Fruit fly (Drosophila melanogaster) whole organism, embryonic: Measurements from ENCODE around the gene Amun.
"Not testable (repeated sequence)": the region's sequence is repeated elsewhere in the genome, so short reads cannot be mapped to it uniquely, and the experiment has no call there.

Source experiments
- Antp ChIP-seq: fragments of 200-800 bp; sonication (Bioruptor generic); optimal IDR thresholded peaks from 3 replicates; lab custom pipeline; 2016; ENCODE audit warnings: missing biosample characterization, missing genetic modification characterization
- Blimp-1 ChIP-seq: fragments of 200-800 bp; sonication (Bioruptor generic); optimal IDR thresholded peaks from 3 replicates; lab custom pipeline; 2018; ENCODE audit warnings: missing biosample characterization, missing genetic modification characterization, mild to moderate bottlenecking, moderate library complexity, missing genetic modification reagents
- CG10366 ChIP-seq: fragments of 200-800 bp; sonication (Bioruptor generic); IDR thresholded peaks from 2 replicates; pipeline ENCODE4 v1.3.6; 2022; ENCODE audit warnings: missing biosample characterization, missing genetic modification characterization
- CG10654 ChIP-seq: fragments of 200-800 bp; sonication (Bioruptor generic); optimal IDR thresholded peaks from 2 replicates; lab custom pipeline; 2016; ENCODE audit warnings: missing biosample characterization, missing genetic modification characterization
- CG10979 ChIP-seq: fragments of 200-800 bp; sonication (Bioruptor generic); optimal IDR thresholded peaks from 2 replicates; lab custom pipeline; 2018; ENCODE audit warnings: missing biosample characterization, mild to moderate bottlenecking, missing genetic modification characterization, moderate library complexity
- CG12155 ChIP-seq: fragments of 200-800 bp; sonication (Bioruptor generic); optimal IDR thresholded peaks from 3 replicates; lab custom pipeline; 2016; ENCODE audit warnings: missing biosample characterization, missing genetic modification characterization
- CG14710 ChIP-seq: fragments of 200-800 bp; sonication (Bioruptor generic); optimal IDR thresholded peaks from 3 replicates; lab custom pipeline; 2019; ENCODE audit warnings: missing biosample characterization, mild to moderate bottlenecking, missing genetic modification characterization, moderate library complexity
- CG15514 ChIP-seq: fragments of 200-800 bp; sonication (Bioruptor generic); optimal IDR thresholded peaks from 3 replicates; lab custom pipeline; 2017; ENCODE audit warnings: missing biosample characterization, missing genetic modification characterization, mild to moderate bottlenecking, moderate library complexity, missing genetic modification reagents
- CG1603 ChIP-seq: fragments of 200-800 bp; sonication (Bioruptor generic); optimal IDR thresholded peaks from 2 replicates; lab custom pipeline; 2019; ENCODE audit warnings: missing biosample characterization, mild to moderate bottlenecking, missing genetic modification characterization, moderate library complexity
- CG33557 ChIP-seq: fragments of 200-800 bp; sonication (Bioruptor generic); optimal IDR thresholded peaks from 2 replicates; lab custom pipeline; 2019; ENCODE audit warnings: missing biosample characterization, mild to moderate bottlenecking, missing genetic modification characterization, moderate library complexity
- CG4424 ChIP-seq: fragments of 200-800 bp; sonication (Bioruptor generic); optimal IDR thresholded peaks from 3 replicates; lab custom pipeline; 2016; ENCODE audit warnings: missing biosample characterization, missing genetic modification characterization
- CG4854 ChIP-seq: fragments of 200-800 bp; sonication (Bioruptor generic); optimal IDR thresholded peaks from 2 replicates; lab custom pipeline; 2016; ENCODE audit warnings: missing biosample characterization, missing genetic modification characterization, inconsistent platforms
- CG7556 ChIP-seq: fragments of 200-800 bp; sonication (Bioruptor generic); optimal IDR thresholded peaks from 2 replicates; lab custom pipeline; 2017; ENCODE audit warnings: missing biosample characterization, mild to moderate bottlenecking, missing genetic modification characterization
- CG8388 ChIP-seq: fragments of 200-800 bp; sonication (Bioruptor generic); optimal IDR thresholded peaks from 2 replicates; lab custom pipeline; 2019; ENCODE audit warnings: missing biosample characterization, mild to moderate bottlenecking, missing genetic modification characterization, moderate library complexity
- CG8924 ChIP-seq: fragments of 200-800 bp; optimal IDR thresholded peaks from 3 replicates; lab custom pipeline; 2019; ENCODE audit warnings: missing biosample characterization, mild to moderate bottlenecking, missing genetic modification characterization, moderate library complexity
- CG9727 ChIP-seq: fragments of 200-800 bp; sonication (Bioruptor generic); optimal IDR thresholded peaks from 3 replicates; lab custom pipeline; 2017; ENCODE audit warnings: missing biosample characterization, mild to moderate bottlenecking, missing genetic modification characterization
- Dip2 ChIP-seq: fragments of 200-800 bp; sonication (Bioruptor generic); IDR thresholded peaks from 2 replicates; pipeline ENCODE4 v1.3.6; 2022; ENCODE audit warnings: missing biosample characterization, missing genetic modification characterization
- Ets65A ChIP-seq: fragments of 200-800 bp; sonication (Bioruptor generic); peaks from one replicate; lab custom pipeline; 2016; ENCODE audit warnings: missing biosample characterization, missing genetic modification characterization
- Mes4 ChIP-seq: fragments of 200-800 bp; sonication (Bioruptor generic); optimal IDR thresholded peaks from 2 replicates; lab custom pipeline; 2016; ENCODE audit warnings: missing biosample characterization, missing genetic modification characterization
- NC2α ChIP-seq: fragments of 200-800 bp; sonication (Bioruptor generic); optimal IDR thresholded peaks from 2 replicates; lab custom pipeline; 2016; ENCODE audit warnings: missing biosample characterization, missing genetic modification characterization
- NFAT ChIP-seq: fragments of 200-800 bp; sonication (Bioruptor generic); IDR thresholded peaks from 2 replicates; pipeline ENCODE4 v1.3.6; 2022; ENCODE audit warnings: missing biosample characterization, missing genetic modification characterization
- Oli ChIP-seq: fragments of 200-800 bp; sonication (Bioruptor generic); optimal IDR thresholded peaks from 2 replicates; lab custom pipeline; 2018; ENCODE audit warnings: missing biosample characterization, mild to moderate bottlenecking, missing genetic modification characterization, moderate library complexity
- Scr ChIP-seq: fragments of 200-800 bp; sonication (Bioruptor generic); IDR thresholded peaks from 2 replicates; pipeline ENCODE4 v1.3.6; 2022; ENCODE audit warnings: missing biosample characterization, missing genetic modification characterization; ENCODE audit not compliant: partially characterized antibody
- Sox102F ChIP-seq: fragments of 200-800 bp; sonication (Bioruptor generic); optimal IDR thresholded peaks from 2 replicates; lab custom pipeline; 2018; ENCODE audit warnings: missing biosample characterization, mild to moderate bottlenecking, missing genetic modification characterization, moderate library complexity
- Xrp1 ChIP-seq: fragments of 200-800 bp; sonication (Bioruptor generic); IDR thresholded peaks from 2 replicates; pipeline ENCODE4 v1.3.6; 2022; ENCODE audit warnings: missing biosample characterization, missing genetic modification characterization
- bsh ChIP-seq, 2 experiments: fragments of 200-800 bp; sonication (Bioruptor generic); optimal IDR thresholded peaks; 2 replicates each; lab custom pipeline; 2017 to 2018; ENCODE audit warnings: mild to moderate bottlenecking in 2 of 2, missing biosample characterization in 2 of 2, missing genetic modification characterization in 2 of 2, moderate library complexity in 1 of 2
- chif ChIP-seq, 2 experiments: fragments of 200-800 bp; sonication (Bioruptor generic); optimal IDR thresholded peaks; 3 replicates each; lab custom pipeline; 2016; ENCODE audit warnings: missing biosample characterization in 2 of 2, missing genetic modification characterization in 2 of 2
- lov ChIP-seq, 2 experiments: fragments of 200-800 bp in 1 of 2; fragments of >200 bp in 1 of 2; sonication (Bioruptor generic) in 1 of 2; IDR thresholded peaks in 1 of 2; optimal IDR thresholded peaks in 1 of 2; 2 replicates in 1 of 2; 3 replicates in 1 of 2; pipeline versions ENCODE4 v1.3.6 to Lab custom; 2017 to 2022; ENCODE audit warnings: missing biosample characterization in 1 of 2, missing genetic modification characterization in 1 of 2
- mam ChIP-seq: fragments of 200-800 bp; sonication (Bioruptor generic); optimal IDR thresholded peaks from 3 replicates; lab custom pipeline; 2016; ENCODE audit warnings: missing biosample characterization, missing genetic modification characterization
- nerfin-1 ChIP-seq: fragments of 200-800 bp; sonication (Bioruptor generic); optimal IDR thresholded peaks from 3 replicates; lab custom pipeline; 2019; ENCODE audit warnings: missing biosample characterization, mild to moderate bottlenecking, missing genetic modification characterization, moderate library complexity
- prd ChIP-seq, 3 experiments: fragments of >200 bp in 2 of 3; fragments of 200-800 bp in 1 of 3; sonication (Bioruptor generic) in 1 of 3; optimal IDR thresholded peaks in 2 of 3; IDR thresholded peaks in 1 of 3; 2 replicates in 2 of 3; 3 replicates in 1 of 3; pipeline versions ENCODE4 v1.3.6 to Lab custom; 2017 to 2022; ENCODE audit warnings: missing biosample characterization in 1 of 3, missing genetic modification characterization in 1 of 3
- pros ChIP-seq: fragments of 200-800 bp; sonication (Bioruptor generic); optimal IDR thresholded peaks from 3 replicates; lab custom pipeline; 2019; ENCODE audit warnings: missing biosample characterization, mild to moderate bottlenecking, missing genetic modification characterization, moderate library complexity
- pzg ChIP-seq: fragments of 200-800 bp; sonication (Bioruptor generic); optimal IDR thresholded peaks from 3 replicates; lab custom pipeline; 2018; ENCODE audit warnings: missing biosample characterization, mild to moderate bottlenecking, missing genetic modification characterization, moderate library complexity
- row ChIP-seq: fragments of 200-800 bp; sonication (Bioruptor generic); IDR thresholded peaks from 3 replicates; pipeline ENCODE4 v1.3.6; 2022; ENCODE audit warnings: missing biosample characterization, missing genetic modification characterization
- sd ChIP-seq: fragments of 200-800 bp; sonication (Bioruptor generic); optimal IDR thresholded peaks from 3 replicates; lab custom pipeline; 2018; ENCODE audit warnings: missing biosample characterization, mild to moderate bottlenecking, missing genetic modification characterization, moderate library complexity
- sens ChIP-seq: fragments of 200-800 bp; sonication (Bioruptor generic); peaks from one replicate; lab custom pipeline; 2016; ENCODE audit warnings: missing biosample characterization, missing genetic modification characterization
- shn ChIP-seq: fragments of 200-800 bp; sonication (Bioruptor generic); optimal IDR thresholded peaks from 3 replicates; lab custom pipeline; 2016; ENCODE audit warnings: missing biosample characterization, missing genetic modification characterization
- sisA ChIP-seq: fragments of 200-800 bp; sonication (Bioruptor generic); IDR thresholded peaks from 2 replicates; pipeline ENCODE4 v1.3.6; 2022; ENCODE audit warnings: missing biosample characterization, missing genetic modification characterization
- ssp ChIP-seq: fragments of 200-800 bp; sonication (Bioruptor generic); IDR thresholded peaks from 2 replicates; pipeline ENCODE4 v1.3.6; 2022; ENCODE audit warnings: missing biosample characterization, missing genetic modification characterization
- tio ChIP-seq: fragments of 200-800 bp; sonication (Bioruptor generic); optimal IDR thresholded peaks from 2 replicates; lab custom pipeline; 2017; ENCODE audit warnings: missing biosample characterization, missing genetic modification characterization, inconsistent platforms
- unc-4 ChIP-seq: fragments of 200-800 bp; sonication (Bioruptor generic); IDR thresholded peaks from 2 replicates; pipeline ENCODE4 v1.3.6; 2022; ENCODE audit warnings: missing biosample characterization, missing genetic modification characterization; ENCODE audit not compliant: partially characterized antibody
- vnd ChIP-seq: fragments of 200-800 bp; sonication (Bioruptor generic); IDR thresholded peaks from 3 replicates; pipeline ENCODE4 v1.3.6; 2022; ENCODE audit warnings: missing biosample characterization, missing genetic modification characterization; ENCODE audit not compliant: partially characterized antibody

Gene Amun

dm6 chrX:11764540-11765136 is 49.3 kb upstream of the Amun start, which contains the start of gene CG9360 (continued):
- TF ChIP-seq Ets65A (GFP tag; lab: Kevin White, UChicago) = no peak

DNA sequence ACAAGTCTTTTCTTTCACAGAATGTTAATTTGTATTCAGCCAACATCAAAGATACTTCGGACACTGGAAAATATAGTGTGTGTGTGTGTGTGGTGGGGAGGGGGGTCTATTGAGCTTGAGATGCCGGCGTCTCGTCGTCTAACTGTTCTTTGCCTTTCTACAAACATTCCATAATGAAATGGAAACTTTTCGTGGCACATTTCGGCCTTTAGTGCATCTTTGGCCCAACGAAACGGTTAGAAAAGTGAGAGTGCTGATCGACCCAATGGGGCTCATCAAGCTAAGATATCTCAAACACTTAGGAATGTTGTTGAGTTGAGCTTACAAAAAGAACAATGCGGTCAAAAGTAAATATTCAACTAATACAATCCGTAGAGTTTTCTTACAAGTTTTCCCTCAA is 41.5 kb upstream of the Amun start:
- TF ChIP-seq Antp (GFP tag; lab: Kevin White, UChicago) (no peak), mam (GFP tag; lab: Kevin White, UChicago) (no peak), CG8388 (GFP tag; lab: Kevin White, UChicago) (no peak), ssp (GFP tag; lab: Robert Waterston, UW) (no peak), sd (tag; lab: Kevin White, UChicago) (peak; percentile 14), Blimp-1 (GFP tag; lab: Kevin White, UChicago) (peak; percentile 98), tio (GFP tag; lab: Kevin White, UChicago) (no peak), pros (no peak), NC2α (GFP tag; lab: Kevin White, UChicago) (no peak), nerfin-1 (tag; lab: Kevin White, UChicago) (no peak), lov (optimal IDR thresholded peaks at IDR 0.05; lab: Kevin White, UChicago) (no peak), lov (GFP tag; IDR thresholded peaks at IDR 0.05; lab: Robert Waterston, UW) (no peak), CG33557 (GFP tag; lab: Kevin White, UChicago) (no peak)

- not testable (repeated sequence) for TF ChIP-seq unc-4 (GFP tag; lab: Robert Waterston, UW); Mes4 (GFP tag; lab: Kevin White, UChicago); CG15514 (GFP tag; lab: Kevin White, UChicago)
These were observed 38.6 kb upstream of the Amun start, which contains the start of gene m for dm6 chrX:11753973-11754372. Gene m, plus strand, starts transcription at chrX:11754273.

dm6 chrX:11736421-11736820 is 21.1 kb upstream of the Amun start:
- TF ChIP-seq row (peak; percentile 51; the same call in 1 of the 3 replicates), sisA (GFP tag; lab: Robert Waterston, UW) (0 out of 2 replicates have a peak, but pooled peaks have one; percentile 22), bsh (GFP tag; optimal IDR thresholded peaks at IDR 0.05; lab: Kevin White, UChicago) (peak in 1 of 2 experiments; percentile 37), CG12155 (GFP tag; lab: Kevin White, UChicago) (no peak), shn (GFP tag; lab: Kevin White, UChicago) (no peak), Xrp1 (peak; percentile 33; the same call in 1 of the 2 replicates), CG8924 (tag; lab: Kevin White, UChicago) (no peak), pzg (GFP tag; lab: Kevin White, UChicago) (no peak), Sox102F (peak; percentile 18), CG14710 (tag; lab: Kevin White, UChicago) (peak; percentile 7), chif (GFP tag; optimal IDR thresholded peaks at IDR 0.05; lab: Kevin White, UChicago) (no peak), CG1603 (tag; lab: Kevin White, UChicago) (peak; percentile 41), Ets65A (GFP tag; lab: Kevin White, UChicago) (peak; percentile 50), vnd (GFP tag; lab: Robert Waterston, UW) (no peak), Oli (tag; lab: Kevin White, UChicago) (peak; percentile 2), Blimp-1 (GFP tag; lab: Kevin White, UChicago) (peak; percentile 26), sens (GFP tag; lab: Kevin White, UChicago) (peak; percentile 56), CG10366 (GFP tag; lab: Robert Waterston, UW) (no peak), CG10654 (GFP tag; lab: Kevin White, UChicago) (no peak), NFAT (no peak), CG9727 (GFP tag; lab: Kevin White, UChicago) (peak; percentile 7), CG7556 (GFP tag; lab: Kevin White, UChicago) (no peak), CG4424 (peak; percentile 19), CG4854 (GFP tag; lab: Kevin White, UChicago) (no peak), Dip2 (GFP tag; lab: Robert Waterston, UW) (no peak), prd (optimal IDR thresholded peaks at IDR 0.05; lab: Kevin White, UChicago) (no peak), prd (GFP tag; IDR thresholded peaks at IDR 0.05; lab: Robert Waterston, UW) (0 out of 3 replicates have a peak, but pooled peaks have one; percentile 31), CG10979 (tag; lab: Kevin White, UChicago) (peak; percentile 28), Scr (GFP tag; lab: Robert Waterston, UW) (no peak)
